Fruit fly (Drosophila melanogaster) S2 (cell line): ENCODE data around the gene jub.

ENCODE experiments used
- CG8478 ChIP-seq: fragments of >200 bp; optimal IDR thresholded peaks from 2 replicates; lab custom pipeline; 2018
- CTCF ChIP-seq, 2 experiments: fragments of >200 bp; optimal IDR thresholded peaks; 2 replicates each; lab custom pipeline; 2018

The jub gene

dm6 chrX:13786037-13786667 is 44.0 kb downstream of the jub start:
- TF ChIP-seq CG8478 (no peak), CTCF (optimal IDR thresholded peaks at IDR 0.05; lab: Kevin White, UChicago) (no peak)

dm6 chrX:13783958-13784907 is 45.9 kb downstream of the jub start:
- TF ChIP-seq CG8478 (no peak), CTCF (optimal IDR thresholded peaks at IDR 0.05; lab: Kevin White, UChicago) (no peak)

- TF ChIP-seq CG8478 = no peak
- TF ChIP-seq CTCF (optimal IDR thresholded peaks at IDR 0.05; lab: Kevin White, UChicago) = peak in 1 of 2 experiments; percentile 14
Measured at dm6 chrX:13783534-13783949, 46.6 kb downstream of the jub start, which contains the start of gene inaE. Gene inaE (plus strand): TSS chrX:13783714.

- no peak for TF ChIP-seq CTCF (optimal IDR thresholded peaks at IDR 0.05; lab: Kevin White, UChicago)
- TF ChIP-seq CG8478 = no peak
Measured at dm6 chrX:13781739-13782502, 48.2 kb downstream of the jub start, which contains the start of the genes CtsB and amrt. Gene CtsB (minus strand): TSS chrX:13782170. Gene amrt (plus strand): TSS chrX:13782459.

dm6 chrX:13779696-13780095 is 50.4 kb downstream of the jub start:
- TF ChIP-seq CTCF (optimal IDR thresholded peaks at IDR 0.05; lab: Kevin White, UChicago) (no peak), CG8478 (no peak)

dm6 chrX:13778568-13778967 is 51.5 kb downstream of the jub start:
- TF ChIP-seq CTCF (optimal IDR thresholded peaks at IDR 0.05; lab: Kevin White, UChicago) = no peak
